Worm (Caenorhabditis elegans) whole organism, L4 larva: Measurements from ENCODE around the gene T08D10.4.

Source experiments
- D1046.2 ChIP-seq: fragments of 200-800 bp; sonication (Bioruptor generic); IDR thresholded peaks from 2 replicates; pipeline ENCODE4 v1.3.6; 2022; ENCODE audit warnings: missing genetic modification characterization, missing compliant biosample characterization
- F10B5.3 ChIP-seq: sonication (generic microtip); optimal IDR thresholded peaks from 2 replicates; lab custom pipeline; 2016; ENCODE audit warnings: mild to moderate bottlenecking, missing genetic modification characterization, missing compliant biosample characterization
- F49E8.2 ChIP-seq: sonication (generic microtip); optimal IDR thresholded peaks from 2 replicates; lab custom pipeline; 2016; ENCODE audit warnings: missing compliant biosample characterization, mild to moderate bottlenecking, missing genetic modification characterization, borderline replicate concordance
- R02D3.7 ChIP-seq: fragments of 150-350 bp; sonication (generic microtip); optimal IDR thresholded peaks from 3 replicates; lab custom pipeline; 2014; ENCODE audit warnings: missing biosample characterization, missing genetic modification characterization
- Y5F2A.4 ChIP-seq: fragments of 200-800 bp; sonication (Bioruptor generic); optimal IDR thresholded peaks from 2 replicates; lab custom pipeline; 2018; ENCODE audit warnings: mild to moderate bottlenecking, missing genetic modification characterization, missing compliant biosample characterization
- ZK546.5 ChIP-seq, 2 experiments: sonication (generic microtip); optimal IDR thresholded peaks; 2 replicates each; lab custom pipeline; 2017; ENCODE audit warnings: missing biosample characterization in 2 of 2, missing genetic modification characterization in 2 of 2
- aha-1 ChIP-seq: fragments of 150-350 bp; peaks from one replicate; lab custom pipeline; 2014; ENCODE audit warnings: missing biosample characterization, missing genetic modification characterization
- aly-2 ChIP-seq: sonication (generic microtip); optimal IDR thresholded peaks from 2 replicates; lab custom pipeline; 2018; ENCODE audit warnings: missing biosample characterization, missing genetic modification characterization
- ama-1 ChIP-seq: fragments of 150-350 bp; optimal IDR thresholded peaks from 2 replicates; lab custom pipeline; 2014; ENCODE audit warnings: inconsistent platforms, mixed read lengths
- ceh-20 ChIP-seq: fragments of 200-800 bp; sonication (Bioruptor generic); IDR thresholded peaks from 2 replicates; pipeline ENCODE4 v1.3.6; 2022; ENCODE audit warnings: missing genetic modification reagents, missing genetic modification characterization, missing compliant biosample characterization
- ceh-28 ChIP-seq: fragments of 150-350 bp; optimal IDR thresholded peaks from 2 replicates; lab custom pipeline; 2014; ENCODE audit warnings: missing biosample characterization, missing genetic modification reagents, missing genetic modification characterization
- ceh-62 ChIP-seq: sonication (generic microtip); optimal IDR thresholded peaks from 2 replicates; lab custom pipeline; 2017; ENCODE audit warnings: missing biosample characterization, missing genetic modification characterization
- ceh-82 ChIP-seq: sonication (generic microtip); optimal IDR thresholded peaks from 2 replicates; lab custom pipeline; 2017; ENCODE audit warnings: missing biosample characterization, missing genetic modification characterization
- ces-1 ChIP-seq: fragments of 150-350 bp; sonication (generic microtip); optimal IDR thresholded peaks from 4 replicates; lab custom pipeline; 2014; ENCODE audit warnings: missing biosample characterization, missing genetic modification reagents, missing genetic modification characterization
- ctbp-1 ChIP-seq: fragments of 200-800 bp; sonication (Bioruptor generic); IDR thresholded peaks from 2 replicates; pipeline ENCODE4 v1.3.6; 2022; ENCODE audit warnings: missing genetic modification reagents, missing genetic modification characterization, missing compliant biosample characterization
- daf-8 ChIP-seq: fragments of 200-800 bp; sonication (Bioruptor generic); IDR thresholded peaks from 2 replicates; pipeline ENCODE4 v1.3.6; 2022; ENCODE audit warnings: missing genetic modification characterization, missing compliant biosample characterization
- dmd-6 ChIP-seq: fragments of 200-800 bp; sonication (Bioruptor generic); IDR thresholded peaks from 2 replicates; pipeline ENCODE4 v1.3.6; 2022; ENCODE audit warnings: missing genetic modification reagents, missing genetic modification characterization, missing compliant biosample characterization
- dpl-1 ChIP-seq: fragments of 150-350 bp; optimal IDR thresholded peaks from 2 replicates; lab custom pipeline; 2014; ENCODE audit warnings: missing biosample characterization, missing genetic modification reagents, missing genetic modification characterization
- duxl-1 ChIP-seq: sonication (generic microtip); optimal IDR thresholded peaks from 2 replicates; lab custom pipeline; 2016; ENCODE audit warnings: mild to moderate bottlenecking, missing genetic modification characterization, moderate library complexity, missing compliant biosample characterization; ENCODE audit not compliant: poor library complexity
- dve-1 ChIP-seq: sonication (generic microtip); optimal IDR thresholded peaks from 2 replicates; lab custom pipeline; 2017; ENCODE audit warnings: antibody characterized with exemption, mild to moderate bottlenecking, missing genetic modification characterization, missing compliant biosample characterization; ENCODE audit not compliant: insufficient read depth
- egl-43 ChIP-seq: fragments of 200-800 bp; sonication (Bioruptor generic); IDR thresholded peaks from 2 replicates; pipeline ENCODE4 v1.3.6; 2022; ENCODE audit warnings: missing genetic modification reagents, missing genetic modification characterization, missing compliant biosample characterization
- fkh-10 ChIP-seq: fragments of 150-350 bp; optimal IDR thresholded peaks from 2 replicates; lab custom pipeline; 2014; ENCODE audit warnings: missing biosample characterization, missing genetic modification reagents, missing genetic modification characterization
- fos-1 ChIP-seq: fragments of 150-350 bp; optimal IDR thresholded peaks from 2 replicates; lab custom pipeline; 2014; ENCODE audit warnings: missing biosample characterization, missing genetic modification characterization
- hlh-11 ChIP-seq: fragments of 200-800 bp; sonication (Bioruptor generic); optimal IDR thresholded peaks from 2 replicates; lab custom pipeline; 2018; ENCODE audit warnings: mild to moderate bottlenecking, missing genetic modification characterization, missing compliant biosample characterization
- hlh-30 ChIP-seq: sonication (generic microtip); optimal IDR thresholded peaks from 2 replicates; lab custom pipeline; 2017; ENCODE audit warnings: antibody characterized with exemption, mild to moderate bottlenecking, missing genetic modification characterization, missing compliant biosample characterization; ENCODE audit not compliant: insufficient read depth
- hmg-1.1 ChIP-seq: fragments of 200-800 bp; sonication (Bioruptor generic); IDR thresholded peaks from 2 replicates; pipeline ENCODE4 v1.3.6; 2022; ENCODE audit warnings: missing genetic modification reagents, missing genetic modification characterization, missing compliant biosample characterization
- lim-7 ChIP-seq: fragments of 200-800 bp; sonication (Bioruptor generic); IDR thresholded peaks from 2 replicates; pipeline ENCODE4 v1.3.6; 2022; ENCODE audit warnings: missing genetic modification characterization, missing compliant biosample characterization
- lin-1 ChIP-seq: fragments of 200-800 bp; sonication (Bioruptor generic); IDR thresholded peaks from 2 replicates; pipeline ENCODE4 v1.3.6; 2022; ENCODE audit warnings: missing genetic modification reagents, missing genetic modification characterization, missing compliant biosample characterization
- lin-29 ChIP-seq: fragments of 200-800 bp; sonication (Bioruptor generic); IDR thresholded peaks from 2 replicates; pipeline ENCODE4 v1.3.6; 2022; ENCODE audit warnings: missing genetic modification reagents, missing genetic modification characterization, missing compliant biosample characterization
- lin-38 ChIP-seq: fragments of 200-800 bp; sonication (Bioruptor generic); IDR thresholded peaks from 2 replicates; pipeline ENCODE4 v1.3.6; 2022; ENCODE audit warnings: missing genetic modification reagents, missing genetic modification characterization, missing compliant biosample characterization
- lsy-2 ChIP-seq, 2 experiments: fragments of 150-350 bp in 1 of 2; sonication (generic microtip) in 1 of 2; optimal IDR thresholded peaks; 2 replicates each; lab custom pipeline; 2014 to 2017; ENCODE audit warnings: missing biosample characterization in 2 of 2, missing genetic modification characterization in 2 of 2
- madf-9 ChIP-seq: fragments of 200-800 bp; sonication (Bioruptor generic); conservative IDR thresholded peaks from 2 replicates; pipeline ENCODE4 v1.3.6; 2022; ENCODE audit warnings: missing genetic modification reagents, missing genetic modification characterization, missing compliant biosample characterization
- mdl-1 ChIP-seq, 2 experiments: fragments of 150-350 bp in 1 of 2; sonication (generic microtip) in 1 of 2; optimal IDR thresholded peaks; 2 replicates each; lab custom pipeline; 2014 to 2017; ENCODE audit warnings: missing biosample characterization in 2 of 2, missing genetic modification characterization in 2 of 2
- mep-1 ChIP-seq: fragments of 150-350 bp; sonication (generic microtip); optimal IDR thresholded peaks from 3 replicates; lab custom pipeline; 2014; ENCODE audit warnings: missing biosample characterization, missing genetic modification characterization
- nhr-102 ChIP-seq: sonication (generic microtip); optimal IDR thresholded peaks from 2 replicates; lab custom pipeline; 2016; ENCODE audit warnings: mild to moderate bottlenecking, missing genetic modification characterization, moderate library complexity, missing compliant biosample characterization
- nhr-25 ChIP-seq: sonication (generic microtip); optimal IDR thresholded peaks from 2 replicates; lab custom pipeline; 2017; ENCODE audit warnings: missing genetic modification characterization, mild to moderate bottlenecking, missing compliant biosample characterization, antibody characterized with exemption, moderate library complexity, borderline replicate concordance; ENCODE audit not compliant: insufficient read depth
- nhr-28 ChIP-seq: fragments of 150-350 bp; optimal IDR thresholded peaks from 2 replicates; lab custom pipeline; 2014; ENCODE audit warnings: missing biosample characterization, missing genetic modification characterization
- nhr-77 ChIP-seq: fragments of 150-350 bp; optimal IDR thresholded peaks from 2 replicates; lab custom pipeline; 2014; ENCODE audit warnings: missing biosample characterization, missing genetic modification characterization
- pqm-1 ChIP-seq: sonication (generic microtip); optimal IDR thresholded peaks from 2 replicates; lab custom pipeline; 2017; ENCODE audit warnings: missing biosample characterization, missing genetic modification characterization
- rbr-2 ChIP-seq: sonication (generic microtip); optimal IDR thresholded peaks from 2 replicates; lab custom pipeline; 2016; ENCODE audit warnings: missing genotype, missing genetic modification characterization, missing compliant biosample characterization
- snpc-1.2 ChIP-seq: fragments of 200-800 bp; sonication (Bioruptor generic); IDR thresholded peaks from 2 replicates; pipeline ENCODE4 v1.3.6; 2022; ENCODE audit warnings: missing genetic modification reagents, missing genetic modification characterization, missing compliant biosample characterization
- spr-1 ChIP-seq: sonication (generic microtip); optimal IDR thresholded peaks from 2 replicates; lab custom pipeline; 2016; ENCODE audit warnings: mild to moderate bottlenecking, missing genetic modification characterization, missing compliant biosample characterization
- spr-3 ChIP-seq: fragments of 200-800 bp; sonication (Bioruptor generic); optimal IDR thresholded peaks from 2 replicates; lab custom pipeline; 2018; ENCODE audit warnings: mild to moderate bottlenecking, missing genetic modification characterization, missing compliant biosample characterization
- tag-97 ChIP-seq: fragments of 200-800 bp; sonication (Bioruptor generic); IDR thresholded peaks from 2 replicates; pipeline ENCODE4 v1.3.6; 2022; ENCODE audit warnings: missing genetic modification characterization, missing compliant biosample characterization
- unc-62 ChIP-seq, 3 experiments: fragments of 150-350 bp in 1 of 3; sonication (generic microtip); optimal IDR thresholded peaks in 2 of 3; peaks in 1 of 3; 1 replicate in 1 of 3; 2 replicates in 2 of 3; lab custom pipeline; 2014 to 2017; ENCODE audit warnings: missing biosample characterization in 3 of 3, missing genetic modification characterization in 3 of 3, missing genetic modification reagents in 3 of 3, missing genotype in 1 of 3
- zag-1 ChIP-seq: fragments of 150-350 bp; optimal IDR thresholded peaks from 2 replicates; lab custom pipeline; 2014; ENCODE audit warnings: missing biosample characterization, missing genetic modification characterization
- zfp-3 ChIP-seq: fragments of 200-800 bp; sonication (Bioruptor generic); conservative IDR thresholded peaks from 2 replicates; pipeline ENCODE4 v1.3.6; 2022; ENCODE audit warnings: missing genetic modification reagents, missing genetic modification characterization, missing compliant biosample characterization
- zip-11 ChIP-seq: fragments of 200-800 bp; sonication (Bioruptor generic); IDR thresholded peaks from 2 replicates; pipeline ENCODE4 v1.3.6; 2022; ENCODE audit warnings: missing genetic modification characterization, missing compliant biosample characterization
- ztf-7 ChIP-seq: fragments of 150-350 bp; optimal IDR thresholded peaks from 2 replicates; lab custom pipeline; 2014; ENCODE audit warnings: missing biosample characterization, missing genetic modification characterization

The T08D10.4 gene

ce11 chrX:11965163-11965562 is 12.0 kb upstream of the T08D10.4 start:
- TF ChIP-seq hlh-30 (tag; lab: Kevin White, UChicago): peak; percentile 40
- no peak for TF ChIP-seq ces-1 (GFP tag; lab: Kevin White, UChicago)

- no peak for TF ChIP-seq lin-29 (GFP tag; lab: Robert Waterston, UW)
- no peak for TF ChIP-seq spr-1
- no peak for TF ChIP-seq tag-97 (GFP tag; lab: Robert Waterston, UW)
- TF ChIP-seq nhr-102 (tag; lab: Kevin White, UChicago): peak; percentile 44
- no peak for TF ChIP-seq lsy-2 (tag; optimal IDR thresholded peaks at IDR 0.05; lab: Kevin White, UChicago)
- no peak for TF ChIP-seq hmg-1.1 (GFP tag; lab: Robert Waterston, UW)
- TF ChIP-seq zfp-3 (GFP tag; lab: Robert Waterston, UW): no peak
- no peak for TF ChIP-seq nhr-25
- peak; percentile 7 for TF ChIP-seq mep-1 (tag; lab: Kevin White, UChicago)
- TF ChIP-seq daf-8 (GFP tag; lab: Robert Waterston, UW): no peak
- no peak for TF ChIP-seq duxl-1
- TF ChIP-seq egl-43 (GFP tag; lab: Robert Waterston, UW): no peak
- no peak for TF ChIP-seq dpl-1 (GFP tag; lab: Kevin White, UChicago)
- TF ChIP-seq unc-62 (GFP tag; optimal IDR thresholded peaks at IDR 0.05 in 1 of 2; lab: Kevin White, UChicago): no peak
- TF ChIP-seq unc-62 (tag; optimal IDR thresholded peaks at IDR 0.05; lab: Kevin White, UChicago): no peak
- TF ChIP-seq fos-1 (tag; lab: Kevin White, UChicago): no peak
- no peak for TF ChIP-seq ces-1 (GFP tag; lab: Kevin White, UChicago)
- no peak for TF ChIP-seq D1046.2 (GFP tag; lab: Robert Waterston, UW)
- TF ChIP-seq fkh-10: no peak
- no peak for TF ChIP-seq aly-2
- peak; percentile 91 for TF ChIP-seq pqm-1 (tag; lab: Kevin White, UChicago)
- TF ChIP-seq F49E8.2 (tag; lab: Kevin White, UChicago): no peak
- TF ChIP-seq ama-1 (lab: Kevin White, UChicago): no peak
- TF ChIP-seq mdl-1 (tag; optimal IDR thresholded peaks at IDR 0.05; lab: Kevin White, UChicago): peak in 1 of 2 experiments; percentile 62
- no peak for TF ChIP-seq snpc-1.2
- peak; percentile 15 for TF ChIP-seq hlh-30 (tag; lab: Kevin White, UChicago)
- no peak for TF ChIP-seq spr-3 (GFP tag; lab: Kevin White, UChicago)
- no peak for TF ChIP-seq madf-9
- no peak for TF ChIP-seq Y5F2A.4 (GFP tag; lab: Kevin White, UChicago)
- TF ChIP-seq ceh-82 (tag; lab: Kevin White, UChicago): no peak
- TF ChIP-seq aha-1 (tag; lab: Kevin White, UChicago): peak; percentile 40
- TF ChIP-seq zag-1 (tag; lab: Kevin White, UChicago): no peak
- TF ChIP-seq R02D3.7 (tag; lab: Kevin White, UChicago): no peak
- no peak for TF ChIP-seq ztf-7 (tag; lab: Kevin White, UChicago)
- peak; percentile 32 for TF ChIP-seq nhr-77 (tag; lab: Kevin White, UChicago)
- no peak for TF ChIP-seq ZK546.5 (tag; optimal IDR thresholded peaks at IDR 0.05; lab: Kevin White, UChicago)
- TF ChIP-seq hlh-11 (tag; lab: Kevin White, UChicago): peak; percentile 78
- no peak for TF ChIP-seq lin-38 (GFP tag; lab: Robert Waterston, UW)
- TF ChIP-seq nhr-28 (tag; lab: Kevin White, UChicago): peak; percentile 95
- TF ChIP-seq ctbp-1 (GFP tag; lab: Robert Waterston, UW): no peak
- peak; percentile 75 for TF ChIP-seq dve-1 (tag; lab: Kevin White, UChicago)
- no peak for TF ChIP-seq F10B5.3 (tag; lab: Kevin White, UChicago)
- no peak for TF ChIP-seq lin-1 (GFP tag; lab: Robert Waterston, UW)
- no peak for TF ChIP-seq rbr-2 (tag; lab: Kevin White, UChicago)
- TF ChIP-seq dmd-6 (GFP tag; lab: Robert Waterston, UW): peak; percentile 87
- TF ChIP-seq ceh-20 (GFP tag; lab: Robert Waterston, UW): 0 out of 2 replicates have a peak, but pooled peaks have one; percentile 16
- no peak for TF ChIP-seq lim-7
- TF ChIP-seq ceh-28: no peak
- no peak for TF ChIP-seq ceh-62 (tag; lab: Kevin White, UChicago)
- TF ChIP-seq zip-11 (GFP tag; lab: Robert Waterston, UW): no peak
These were observed 11.4 kb upstream of the T08D10.4 start for ce11 chrX:11964555-11964954.
